Worm (Caenorhabditis elegans) whole organism, mixed stage, embryonic: ENCODE data around the gene mlc-6.

Source experiments
- M03D4.4 ChIP-seq: sonication (generic microtip); optimal IDR thresholded peaks from 2 replicates; lab custom pipeline; 2017; ENCODE audit warnings: mild to moderate bottlenecking, missing genetic modification characterization, missing compliant biosample characterization
- bed-3 ChIP-seq: fragments of 200-800 bp; sonication (Bioruptor generic); optimal IDR thresholded peaks from 3 replicates; lab custom pipeline; 2018; ENCODE audit warnings: mild to moderate bottlenecking, missing genetic modification characterization, moderate library complexity, missing compliant biosample characterization
- ceh-39 ChIP-seq: fragments of 150-350 bp; optimal IDR thresholded peaks from 2 replicates; lab custom pipeline; 2014; ENCODE audit warnings: missing biosample characterization, missing genetic modification characterization
- ceh-43 ChIP-seq: fragments of 200-800 bp; sonication (Bioruptor generic); optimal IDR thresholded peaks from 2 replicates; lab custom pipeline; 2018; ENCODE audit warnings: mild to moderate bottlenecking, missing genetic modification characterization, moderate library complexity, missing compliant biosample characterization
- ces-1 ChIP-seq: fragments of 150-350 bp; optimal IDR thresholded peaks from 2 replicates; lab custom pipeline; 2014; ENCODE audit warnings: missing biosample characterization, missing genetic modification reagents, missing genetic modification characterization
- cnd-1 ChIP-seq: fragments of 200-800 bp; sonication (Bioruptor generic); optimal IDR thresholded peaks from 2 replicates; lab custom pipeline; 2018; ENCODE audit warnings: mild to moderate bottlenecking, missing genetic modification characterization, missing compliant biosample characterization
- drap-1 ChIP-seq: fragments of 200-800 bp; sonication (Bioruptor generic); optimal IDR thresholded peaks from 3 replicates; lab custom pipeline; 2018; ENCODE audit warnings: mild to moderate bottlenecking, missing genetic modification characterization, missing compliant biosample characterization
- elt-3 ChIP-seq: fragments of 150-350 bp; optimal IDR thresholded peaks from 2 replicates; lab custom pipeline; 2014; ENCODE audit warnings: missing biosample characterization, missing genetic modification characterization
- flh-1 ChIP-seq: fragments of 200-800 bp; sonication (Bioruptor generic); optimal IDR thresholded peaks from 2 replicates; lab custom pipeline; 2018; ENCODE audit warnings: mild to moderate bottlenecking, missing genetic modification characterization, moderate library complexity, missing compliant biosample characterization
- ham-2 ChIP-seq: fragments of 200-800 bp; sonication (Bioruptor generic); optimal IDR thresholded peaks from 2 replicates; lab custom pipeline; 2018; ENCODE audit warnings: mild to moderate bottlenecking, missing genetic modification characterization, missing compliant biosample characterization
- hlh-1 ChIP-seq: fragments of 150-350 bp; optimal IDR thresholded peaks from 2 replicates; lab custom pipeline; 2014; ENCODE audit warnings: missing biosample characterization, missing genetic modification reagents, missing genetic modification characterization
- lin-32 ChIP-seq: fragments of 200-800 bp; sonication (Bioruptor generic); optimal IDR thresholded peaks from 2 replicates; lab custom pipeline; 2018; ENCODE audit warnings: mild to moderate bottlenecking, missing genetic modification characterization, missing compliant biosample characterization
- lsy-2 ChIP-seq: fragments of 150-350 bp; optimal IDR thresholded peaks from 2 replicates; lab custom pipeline; 2014; ENCODE audit warnings: missing biosample characterization, missing genetic modification characterization
- mls-2 ChIP-seq: sonication (generic microtip); optimal IDR thresholded peaks from 2 replicates; lab custom pipeline; 2016; ENCODE audit warnings: mild to moderate bottlenecking, missing genetic modification characterization, moderate library complexity, missing compliant biosample characterization
- nhr-12 ChIP-seq: fragments of 150-350 bp; optimal IDR thresholded peaks from 2 replicates; lab custom pipeline; 2014; ENCODE audit warnings: missing biosample characterization, missing genetic modification characterization
- nhr-2 ChIP-seq: fragments of 150-350 bp; optimal IDR thresholded peaks from 2 replicates; lab custom pipeline; 2014; ENCODE audit warnings: missing biosample characterization, missing genetic modification characterization
- nhr-237 ChIP-seq: fragments of 150-350 bp; optimal IDR thresholded peaks from 2 replicates; lab custom pipeline; 2014; ENCODE audit warnings: missing biosample characterization, missing genetic modification characterization
- nhr-28 ChIP-seq: fragments of 150-350 bp; optimal IDR thresholded peaks from 2 replicates; lab custom pipeline; 2014; ENCODE audit warnings: missing biosample characterization, missing genetic modification characterization
- nhr-76 ChIP-seq: sonication (generic microtip); optimal IDR thresholded peaks from 2 replicates; lab custom pipeline; 2017; ENCODE audit warnings: missing biosample characterization, missing genetic modification characterization
- pha-4 ChIP-seq: fragments of 150-350 bp; optimal IDR thresholded peaks from 2 replicates; lab custom pipeline; 2018; ENCODE audit warnings: missing biosample characterization, missing genetic modification reagents, missing genetic modification characterization
- snpc-4 ChIP-seq: fragments of 150-350 bp; optimal IDR thresholded peaks from 2 replicates; lab custom pipeline; 2014; ENCODE audit warnings: missing biosample characterization, missing genetic modification characterization
- sptf-1 ChIP-seq: sonication (generic microtip); optimal IDR thresholded peaks from 2 replicates; lab custom pipeline; 2017; ENCODE audit warnings: mild to moderate bottlenecking, missing genetic modification characterization, moderate library complexity, missing compliant biosample characterization
- tbx-8 ChIP-seq: fragments of 200-800 bp; sonication (Bioruptor generic); optimal IDR thresholded peaks from 2 replicates; lab custom pipeline; 2018; ENCODE audit warnings: mild to moderate bottlenecking, missing genetic modification characterization, moderate library complexity, missing compliant biosample characterization
- unc-120 ChIP-seq: sonication (generic microtip); optimal IDR thresholded peaks from 2 replicates; lab custom pipeline; 2017; ENCODE audit warnings: missing genetic modification characterization, missing compliant biosample characterization; ENCODE audit not compliant: poor library complexity, severe bottlenecking
- unc-39 ChIP-seq: fragments of 150-350 bp; optimal IDR thresholded peaks from 2 replicates; lab custom pipeline; 2014; ENCODE audit warnings: missing biosample characterization, missing genetic modification characterization
- unc-62 ChIP-seq: fragments of 150-350 bp; optimal IDR thresholded peaks from 2 replicates; lab custom pipeline; 2014; ENCODE audit warnings: missing biosample characterization, missing genetic modification reagents, missing genetic modification characterization
- zip-8 ChIP-seq: fragments of 150-350 bp; optimal IDR thresholded peaks from 2 replicates; lab custom pipeline; 2014; ENCODE audit warnings: missing biosample characterization, missing genetic modification characterization
- ztf-11 ChIP-seq: fragments of 150-350 bp; optimal IDR thresholded peaks from 2 replicates; lab custom pipeline; 2014; ENCODE audit warnings: missing biosample characterization, missing genetic modification characterization

The mlc-6 gene

DNA sequence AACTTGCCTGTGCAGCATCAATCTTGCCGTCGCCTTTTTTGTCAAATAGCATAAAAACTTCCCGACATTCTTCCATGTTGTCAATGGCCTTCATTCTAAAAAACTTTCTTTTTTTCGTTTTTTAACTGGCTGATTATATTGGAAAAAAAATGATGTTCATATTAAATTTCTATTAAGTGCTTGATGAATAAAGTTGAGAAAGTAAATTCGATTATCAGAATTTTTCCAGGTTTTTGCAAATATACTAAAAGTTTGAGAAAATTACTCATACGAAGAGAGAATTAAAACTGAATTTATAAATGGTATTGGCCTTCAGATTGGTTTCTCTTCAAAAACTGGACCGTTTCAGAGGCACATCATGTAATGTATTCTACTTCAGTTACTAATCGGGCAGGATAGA is at the start of gene mlc-6:
Gene mlc-6, minus strand, starts transcription at position 101 of the 400 bp plus-strand sequence.
- TF ChIP-seq nhr-28 (no peak), drap-1 (GFP tag; lab: Kevin White, UChicago) (no peak), zip-8 (tag; lab: Kevin White, UChicago) (no peak)
- TF ChIP-seq, all 35 proteins: peak for 0

DNA sequence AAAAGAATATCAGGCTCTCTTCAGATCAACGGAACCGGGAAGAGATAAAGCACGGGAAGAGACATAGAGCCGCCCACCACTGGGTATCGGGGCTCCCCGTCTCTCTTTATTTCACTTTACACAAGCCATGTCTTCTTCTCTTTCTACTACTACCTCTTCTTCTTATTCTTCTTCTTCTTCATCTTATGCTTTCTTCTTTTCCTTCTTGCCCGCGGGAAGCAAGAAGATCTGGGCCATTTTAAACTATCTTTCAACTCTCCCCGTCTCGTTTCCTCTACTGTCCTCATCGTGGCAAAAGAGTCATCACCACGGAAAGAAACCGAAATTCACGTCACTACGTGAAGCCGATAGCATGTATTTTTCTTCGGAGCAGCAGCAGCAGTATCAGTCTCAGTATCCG is 46.2 kb upstream of the mlc-6 start:
- peak; percentile 18 for TF ChIP-seq hlh-1 (tag; lab: Kevin White, UChicago)
- peak; percentile 49 for TF ChIP-seq unc-62 (GFP tag; lab: Kevin White, UChicago)
- TF ChIP-seq ceh-43, result no peak
- peak; percentile 93 for TF ChIP-seq unc-120 (tag; lab: Kevin White, UChicago)
- TF ChIP-seq lsy-2 (tag; lab: Kevin White, UChicago), result peak; percentile 1

- TF ChIP-seq M03D4.4 (no peak), lin-32 (GFP tag; lab: Kevin White, UChicago) (no peak), elt-3 (tag; lab: Kevin White, UChicago) (no peak), flh-1 (no peak), nhr-2 (tag; lab: Kevin White, UChicago) (no peak), nhr-237 (tag; lab: Kevin White, UChicago) (no peak), zip-8 (tag; lab: Kevin White, UChicago) (no peak), hlh-1 (tag; lab: Kevin White, UChicago) (no peak), snpc-4 (tag; lab: Kevin White, UChicago) (no peak), bed-3 (GFP tag; lab: Kevin White, UChicago) (no peak), unc-62 (GFP tag; lab: Kevin White, UChicago) (no peak), tbx-8 (GFP tag; lab: Kevin White, UChicago) (no peak)
Observed at ce11 chrX:14289993-14290392, 43.6 kb upstream of the mlc-6 start.

DNA sequence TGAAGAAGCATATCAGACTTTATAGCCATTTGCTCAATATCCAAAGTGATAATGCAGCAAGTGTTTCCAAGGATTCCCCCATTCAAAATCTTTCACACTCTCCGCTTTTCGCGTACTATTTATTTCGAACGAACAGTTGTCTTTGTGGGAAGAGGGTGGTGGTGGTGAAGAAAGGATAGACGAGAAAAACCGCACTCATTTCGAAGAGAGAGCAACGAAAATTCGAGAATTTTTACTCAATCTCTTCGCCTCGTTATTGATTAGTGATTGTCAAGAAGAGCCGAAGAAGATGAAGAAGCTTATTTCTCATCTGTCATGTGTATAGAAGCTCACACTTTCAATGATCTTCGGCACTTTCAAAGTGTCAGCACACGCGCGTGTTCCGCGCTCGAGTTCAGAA is 41.5 kb upstream of the mlc-6 start:
- TF ChIP-seq drap-1 (GFP tag; lab: Kevin White, UChicago) (peak; percentile 9), unc-62 (GFP tag; lab: Kevin White, UChicago) (peak; percentile 82), ces-1 (GFP tag; lab: Kevin White, UChicago) (no peak), lin-32 (GFP tag; lab: Kevin White, UChicago) (no peak), unc-120 (tag; lab: Kevin White, UChicago) (peak; percentile 85), hlh-1 (tag; lab: Kevin White, UChicago) (peak; percentile 98), ham-2 (GFP tag; lab: Kevin White, UChicago) (no peak)

ce11 chrX:14281526-14281925 is 35.1 kb upstream of the mlc-6 start, which contains the start of gene E02H4.2:
TSS of gene E02H4.2 (minus strand) at chrX:14281626.
- TF ChIP-seq ces-1 (GFP tag; lab: Kevin White, UChicago), result no peak
- TF ChIP-seq ceh-39, result no peak
- TF ChIP-seq ham-2 (GFP tag; lab: Kevin White, UChicago), result no peak
- TF ChIP-seq lin-32 (GFP tag; lab: Kevin White, UChicago), result no peak
- TF ChIP-seq unc-62 (GFP tag; lab: Kevin White, UChicago), result no peak
- TF ChIP-seq M03D4.4, result no peak
- TF ChIP-seq hlh-1 (tag; lab: Kevin White, UChicago), result no peak
- TF ChIP-seq pha-4 (tag; lab: Kevin White, UChicago), result no peak
- TF ChIP-seq cnd-1 (tag; lab: Kevin White, UChicago), result no peak
- TF ChIP-seq ztf-11 (tag; lab: Kevin White, UChicago), result no peak
- no peak for TF ChIP-seq unc-39
- no peak for TF ChIP-seq nhr-76
- no peak for TF ChIP-seq ceh-43
- TF ChIP-seq sptf-1 (tag; lab: Kevin White, UChicago), result no peak
- TF ChIP-seq elt-3 (tag; lab: Kevin White, UChicago), result no peak
- TF ChIP-seq bed-3 (GFP tag; lab: Kevin White, UChicago), result no peak

- TF ChIP-seq ztf-11 (tag; lab: Kevin White, UChicago) (no peak), nhr-12 (tag; lab: Kevin White, UChicago) (no peak), lin-32 (GFP tag; lab: Kevin White, UChicago) (no peak), ceh-43 (no peak), tbx-8 (GFP tag; lab: Kevin White, UChicago) (no peak), nhr-28 (no peak), mls-2 (no peak), zip-8 (tag; lab: Kevin White, UChicago) (no peak), cnd-1 (tag; lab: Kevin White, UChicago) (no peak), elt-3 (tag; lab: Kevin White, UChicago) (no peak)
Observed at ce11 chrX:14267781-14268180, 21.4 kb upstream of the mlc-6 start, which contains the start of gene del-1. TSS of gene del-1 (plus strand) at chrX:14268081.
